Worm (Caenorhabditis elegans): ENCODE data around the gene T19D12.10.

T19D12.10 gene

ce11 chrII:6695388-6695787, 36.7 kb upstream of the T19D12.10 start, which contains the start of gene C18H9.5:
TSS of gene C18H9.5 (minus strand) at chrII:6695566.
- peak; percentile 52 for TF ChIP-seq sma-9 (GFP tag; optimal IDR thresholded peaks at IDR 0.05)
- TF ChIP-seq sma-9 (tag; optimal IDR thresholded peaks at IDR 0.05) = no peak
- TF ChIP-seq lin-13 (GFP tag; optimal IDR thresholded peaks at IDR 0.05) = no peak
- TF ChIP-seq gmeb-1 (tag; optimal IDR thresholded peaks at IDR 0.05) = no peak

- no peak for TF ChIP-seq unc-39 (tag; optimal IDR thresholded peaks at IDR 0.05)
- no peak for TF ChIP-seq lin-11 (tag; optimal IDR thresholded peaks at IDR 0.05)
- TF ChIP-seq lsy-2 (tag; optimal IDR thresholded peaks at IDR 0.05) = peak in 1 of 2 experiments; percentile 42
- TF ChIP-seq ZK546.5 (tag; optimal IDR thresholded peaks at IDR 0.05) = no peak
- TF ChIP-seq sma-9 (GFP tag; optimal IDR thresholded peaks at IDR 0.05) = peak; percentile 35
- no peak for TF ChIP-seq sma-9 (tag; optimal IDR thresholded peaks at IDR 0.05)
- TF ChIP-seq snpc-4 (tag; optimal IDR thresholded peaks at IDR 0.05) = no peak
- no peak for TF ChIP-seq nhr-129 (tag; optimal IDR thresholded peaks at IDR 0.05)
- peak; percentile 26 for TF ChIP-seq crh-2 (tag; optimal IDR thresholded peaks at IDR 0.05)
- TF ChIP-seq nhr-6 (tag; optimal IDR thresholded peaks at IDR 0.05) = no peak
- TF ChIP-seq nhr-25 (tag; optimal IDR thresholded peaks at IDR 0.05) = no peak
- no peak for TF ChIP-seq lin-13 (GFP tag; optimal IDR thresholded peaks at IDR 0.05)
- TF ChIP-seq Y55F3AM.14 (GFP tag; optimal IDR thresholded peaks at IDR 0.05) = no peak
- no peak for TF ChIP-seq gmeb-1 (tag; optimal IDR thresholded peaks at IDR 0.05)
- no peak for TF ChIP-seq ceh-16 (tag; optimal IDR thresholded peaks at IDR 0.05)
- TF ChIP-seq ama-1 (optimal IDR thresholded peaks at IDR 0.05) = no peak
- TF ChIP-seq ceh-82 (tag; optimal IDR thresholded peaks at IDR 0.05) = no peak
- TF ChIP-seq ztf-4 (tag; optimal IDR thresholded peaks at IDR 0.05) = no peak
- no peak for TF ChIP-seq ztf-11 (tag; optimal IDR thresholded peaks at IDR 0.05)
- no peak for TF ChIP-seq nhr-11 (tag; optimal IDR thresholded peaks at IDR 0.05)
- TF ChIP-seq aly-2 (tag; optimal IDR thresholded peaks at IDR 0.05) = no peak
- peak; percentile 70 for TF ChIP-seq C34F6.9 (tag; optimal IDR thresholded peaks at IDR 0.05)
- TF ChIP-seq alr-1 (tag; optimal IDR thresholded peaks at IDR 0.05) = no peak
- no peak for TF ChIP-seq mdl-1 (tag; optimal IDR thresholded peaks at IDR 0.05)
- no peak for TF ChIP-seq blmp-1 (tag; optimal IDR thresholded peaks at IDR 0.05; ENCODE audit: insufficient read depth)
- TF ChIP-seq nhr-21 (tag; optimal IDR thresholded peaks at IDR 0.05) = peak; percentile 9
- TF ChIP-seq ztf-1 (GFP tag; conservative IDR thresholded peaks at IDR 0.05) = no peak
- no peak for TF ChIP-seq zag-1 (tag; optimal IDR thresholded peaks at IDR 0.05)
Measured at ce11 chrII:6689088-6689487, 30.4 kb upstream of the T19D12.10 start.

ce11 chrII:6685964-6686363, 27.3 kb upstream of the T19D12.10 start:
- no peak for TF ChIP-seq ztf-11 (tag; optimal IDR thresholded peaks at IDR 0.05)
- TF ChIP-seq unc-39 (tag; optimal IDR thresholded peaks at IDR 0.05) = no peak
- TF ChIP-seq F13H6.1 (tag; optimal IDR thresholded peaks at IDR 0.05) = no peak
- TF ChIP-seq aly-2 (tag; optimal IDR thresholded peaks at IDR 0.05) = no peak
- TF ChIP-seq nhr-129 (tag; optimal IDR thresholded peaks at IDR 0.05) = no peak
- TF ChIP-seq skn-1 (tag; optimal IDR thresholded peaks at IDR 0.05) = no peak
- TF ChIP-seq gmeb-1 (tag; optimal IDR thresholded peaks at IDR 0.05) = no peak
- no peak for TF ChIP-seq zag-1 (tag; optimal IDR thresholded peaks at IDR 0.05)
- no peak for TF ChIP-seq sma-3 (GFP tag; optimal IDR thresholded peaks at IDR 0.05)
- TF ChIP-seq lsy-2 (tag; optimal IDR thresholded peaks at IDR 0.05) = no peak
- no peak for TF ChIP-seq nhr-237 (tag; optimal IDR thresholded peaks at IDR 0.05)
- TF ChIP-seq elt-1 (tag; optimal IDR thresholded peaks at IDR 0.05) = no peak

- TF ChIP-seq snpc-4 (tag; optimal IDR thresholded peaks at IDR 0.05) (peak; percentile 21), elt-3 (tag; optimal IDR thresholded peaks at IDR 0.05) (no peak), nhr-12 (tag; optimal IDR thresholded peaks at IDR 0.05) (no peak), lin-13 (GFP tag; optimal IDR thresholded peaks at IDR 0.05) (no peak), nhr-129 (tag; optimal IDR thresholded peaks at IDR 0.05) (peak; percentile 31), ztf-11 (tag; optimal IDR thresholded peaks at IDR 0.05) (no peak), dmd-4 (tag; optimal IDR thresholded peaks at IDR 0.05) (no peak), unc-55 (GFP tag; optimal IDR thresholded peaks at IDR 0.05) (peak; percentile 43), F13H6.1 (tag; optimal IDR thresholded peaks at IDR 0.05) (peak; percentile 34), C34F6.9 (tag; optimal IDR thresholded peaks at IDR 0.05) (peak; percentile 47), nhr-77 (tag; optimal IDR thresholded peaks at IDR 0.05) (no peak), ama-1 (optimal IDR thresholded peaks at IDR 0.05) (no peak), peb-1 (tag; optimal IDR thresholded peaks at IDR 0.05) (no peak), ceh-82 (tag; optimal IDR thresholded peaks at IDR 0.05) (no peak), lsy-2 (tag; optimal IDR thresholded peaks at IDR 0.05) (peak in 1 of 2 experiments; percentile 51), nhr-25 (tag; optimal IDR thresholded peaks at IDR 0.05) (no peak), sem-4 (tag; optimal IDR thresholded peaks at IDR 0.05) (no peak), mdl-1 (tag; optimal IDR thresholded peaks at IDR 0.05) (no peak), lin-11 (tag; optimal IDR thresholded peaks at IDR 0.05) (peak; percentile 14), crh-2 (tag; optimal IDR thresholded peaks at IDR 0.05) (peak; percentile 61), blmp-1 (tag; optimal IDR thresholded peaks at IDR 0.05; ENCODE audit: insufficient read depth) (no peak), fos-1 (tag; optimal IDR thresholded peaks at IDR 0.05) (peak; percentile 44)
Measured at ce11 chrII:6683663-6684285, 25.1 kb upstream of the T19D12.10 start, which contains the start of gene gyf-1. TSS of gene gyf-1 (plus strand) at chrII:6684235.
